Worm (Caenorhabditis elegans): Measurements from ENCODE around the gene her-1.

her-1 gene

ce11 chrV:9750308-9750707 lies 53.5 kb downstream of the her-1 start, which contains the start of gene F58E6.4:
Gene F58E6.4 (minus strand): TSS chrV:9750408.
- TF ChIP-seq zfp-3 (GFP tag; conservative IDR thresholded peaks at IDR 0.05), result no peak
- no peak for TF ChIP-seq arid-1 (GFP tag; conservative IDR thresholded peaks at IDR 0.05)
- TF ChIP-seq nhr-76 (tag; optimal IDR thresholded peaks at IDR 0.05), result no peak
- no peak for TF ChIP-seq nhr-48 (tag; optimal IDR thresholded peaks at IDR 0.05)
- no peak for TF ChIP-seq mxl-3 (GFP tag; optimal IDR thresholded peaks at IDR 0.05)
- no peak for TF ChIP-seq ceh-62 (tag; optimal IDR thresholded peaks at IDR 0.05)
- TF ChIP-seq spr-1 (tag; optimal IDR thresholded peaks at IDR 0.05), result no peak
- no peak for TF ChIP-seq tag-97 (GFP tag; IDR thresholded peaks at IDR 0.05)
- no peak for TF ChIP-seq daf-8 (GFP tag; IDR thresholded peaks at IDR 0.05)
- TF ChIP-seq Y48G9A.11 (GFP tag; IDR thresholded peaks at IDR 0.05), result no peak
